Worm (Caenorhabditis elegans) whole organism, midembryonic: ENCODE results near the gene snpc-3.1.

ENCODE experiments used
- T22C8.4 ChIP-seq: fragments of 200-800 bp; sonication (Bioruptor generic); IDR thresholded peaks from 2 replicates; pipeline ENCODE4 v1.3.6; 2022; ENCODE audit warnings: missing genetic modification characterization, missing compliant biosample characterization
- flt-1 ChIP-seq: fragments of 200-800 bp; sonication (Bioruptor generic); IDR thresholded peaks from 2 replicates; pipeline ENCODE4 v1.3.6; 2022; ENCODE audit warnings: missing genetic modification characterization, missing compliant biosample characterization
- klf-2 ChIP-seq: fragments of 200-800 bp; sonication (Bioruptor generic); conservative IDR thresholded peaks from 2 replicates; pipeline ENCODE4 v1.3.6; 2022; ENCODE audit warnings: missing genetic modification reagents, missing genetic modification characterization, missing compliant biosample characterization
- med-1 ChIP-seq: sonication (generic microtip); optimal IDR thresholded peaks from 2 replicates; lab custom pipeline; 2017; ENCODE audit warnings: missing genetic modification characterization, mild to moderate bottlenecking, missing compliant biosample characterization, antibody characterized with exemption, missing genetic modification reagents; ENCODE audit not compliant: insufficient read depth
- ref-1 ChIP-seq: fragments of 200-800 bp; sonication (Bioruptor generic); conservative IDR thresholded peaks from 2 replicates; pipeline ENCODE4 v1.3.6; 2022; ENCODE audit warnings: missing genetic modification reagents, missing genetic modification characterization, missing compliant biosample characterization
- tab-1 ChIP-seq: fragments of 200-800 bp; sonication (Bioruptor generic); IDR thresholded peaks from 2 replicates; pipeline ENCODE4 v1.3.6; 2022; ENCODE audit warnings: missing genetic modification characterization, missing compliant biosample characterization
- ztf-23 ChIP-seq: fragments of 200-800 bp; sonication (Bioruptor generic); IDR thresholded peaks from 2 replicates; pipeline ENCODE4 v1.3.6; 2022; ENCODE audit warnings: missing genetic modification reagents, missing genetic modification characterization, missing compliant biosample characterization
- ztf-29 ChIP-seq: fragments of 200-800 bp; sonication (Bioruptor generic); IDR thresholded peaks from 2 replicates; pipeline ENCODE4 v1.3.6; 2022; ENCODE audit warnings: missing genetic modification reagents, missing genetic modification characterization, missing compliant biosample characterization

- TF ChIP-seq med-1 (no peak), ztf-23 (GFP tag; lab: Robert Waterston, UW) (no peak), ztf-29 (GFP tag; lab: Robert Waterston, UW) (no peak), tab-1 (GFP tag; lab: Robert Waterston, UW) (no peak), klf-2 (GFP tag; lab: Robert Waterston, UW) (no peak), flt-1 (GFP tag; lab: Robert Waterston, UW) (no peak), ref-1 (GFP tag; lab: Robert Waterston, UW) (no peak), T22C8.4 (no peak)
Observed at ce11 chrIV:5514789-5515188, 28.7 kb upstream of the snpc-3.1 start.
